Worm (Caenorhabditis elegans) whole organism, late embryonic: ENCODE results near the gene tre-3.

Experiments
- C08G9.2 ChIP-seq: sonication (generic microtip); optimal IDR thresholded peaks from 2 replicates; lab custom pipeline; 2016; ENCODE audit warnings: mild to moderate bottlenecking, missing genetic modification characterization, moderate library complexity, missing compliant biosample characterization
- F13H6.1 ChIP-seq: sonication (generic microtip); optimal IDR thresholded peaks from 2 replicates; lab custom pipeline; 2016; ENCODE audit warnings: missing genetic modification characterization, missing compliant biosample characterization
- K02D7.2 ChIP-seq: sonication (generic microtip); optimal IDR thresholded peaks from 2 replicates; lab custom pipeline; 2017; ENCODE audit warnings: mild to moderate bottlenecking, missing genetic modification characterization, missing compliant biosample characterization
- K09A11.1 ChIP-seq: sonication (generic microtip); optimal IDR thresholded peaks from 2 replicates; lab custom pipeline; 2017; ENCODE audit warnings: antibody characterized with exemption, mild to moderate bottlenecking, missing genetic modification characterization, missing compliant biosample characterization; ENCODE audit not compliant: insufficient read depth
- T23F11.4 ChIP-seq: fragments of 200-800 bp; sonication (Bioruptor generic); optimal IDR thresholded peaks from 2 replicates; lab custom pipeline; 2018; ENCODE audit warnings: mild to moderate bottlenecking, missing genetic modification characterization, missing compliant biosample characterization
- Y22D7AL.16 ChIP-seq: sonication (generic microtip); optimal IDR thresholded peaks from 2 replicates; lab custom pipeline; 2016; ENCODE audit warnings: missing genetic modification characterization, missing compliant biosample characterization
- ahr-1 ChIP-seq: sonication (generic microtip); optimal IDR thresholded peaks from 2 replicates; lab custom pipeline; 2016; ENCODE audit warnings: missing genetic modification characterization, missing compliant biosample characterization
- ama-1 ChIP-seq: fragments of 150-350 bp; optimal IDR thresholded peaks from 2 replicates; lab custom pipeline; 2014
- ceh-18 ChIP-seq: sonication (generic microtip); optimal IDR thresholded peaks from 2 replicates; lab custom pipeline; 2016; ENCODE audit warnings: missing genetic modification characterization, missing compliant biosample characterization
- ceh-19 ChIP-seq: fragments of 200-800 bp; sonication (Bioruptor generic); optimal IDR thresholded peaks from 2 replicates; lab custom pipeline; 2018; ENCODE audit warnings: mild to moderate bottlenecking, missing genetic modification characterization, missing compliant biosample characterization
- ceh-30 ChIP-seq: fragments of 150-350 bp; optimal IDR thresholded peaks from 2 replicates; lab custom pipeline; 2014; ENCODE audit warnings: missing biosample characterization, missing genetic modification characterization
- ceh-31 ChIP-seq: sonication (generic microtip); optimal IDR thresholded peaks from 2 replicates; lab custom pipeline; 2016; ENCODE audit warnings: missing genetic modification characterization, missing compliant biosample characterization
- ceh-34 ChIP-seq: sonication (generic microtip); optimal IDR thresholded peaks from 2 replicates; lab custom pipeline; 2016; ENCODE audit warnings: mild to moderate bottlenecking, missing genetic modification characterization, missing compliant biosample characterization
- ceh-45 ChIP-seq: fragments of 200-800 bp; sonication (Bioruptor generic); IDR thresholded peaks from 2 replicates; pipeline ENCODE4 v1.3.6; 2022; ENCODE audit warnings: missing genetic modification reagents, missing genetic modification characterization, missing compliant biosample characterization
- ceh-48 ChIP-seq: sonication (generic microtip); optimal IDR thresholded peaks from 2 replicates; lab custom pipeline; 2016; ENCODE audit warnings: missing genetic modification characterization, inconsistent platforms, missing compliant biosample characterization
- ceh-9 ChIP-seq: sonication (generic microtip); optimal IDR thresholded peaks from 2 replicates; lab custom pipeline; 2016; ENCODE audit warnings: mild to moderate bottlenecking, missing genetic modification characterization, inconsistent platforms, missing compliant biosample characterization
- che-1 ChIP-seq: sonication (generic microtip); optimal IDR thresholded peaks from 2 replicates; lab custom pipeline; 2016; ENCODE audit warnings: mild to moderate bottlenecking, missing genetic modification characterization, missing compliant biosample characterization
- dmd-4 ChIP-seq: sonication (generic microtip); optimal IDR thresholded peaks from 2 replicates; lab custom pipeline; 2016; ENCODE audit warnings: borderline replicate concordance, missing genetic modification characterization, missing compliant biosample characterization
- ets-4 ChIP-seq: sonication (generic microtip); optimal IDR thresholded peaks from 2 replicates; lab custom pipeline; 2016; ENCODE audit warnings: missing genetic modification characterization, missing compliant biosample characterization
- eyg-1 ChIP-seq: sonication (generic microtip); optimal IDR thresholded peaks from 2 replicates; lab custom pipeline; 2016; ENCODE audit warnings: missing genotype, missing genetic modification characterization, missing compliant biosample characterization
- fax-1 ChIP-seq: sonication (generic microtip); optimal IDR thresholded peaks from 2 replicates; lab custom pipeline; 2016; ENCODE audit warnings: missing genotype, missing genetic modification characterization, missing compliant biosample characterization
- fkh-6 ChIP-seq: sonication (generic microtip); optimal IDR thresholded peaks from 2 replicates; lab custom pipeline; 2016; ENCODE audit warnings: missing genetic modification characterization, missing compliant biosample characterization
- gmeb-2 ChIP-seq: sonication (generic microtip); optimal IDR thresholded peaks from 2 replicates; lab custom pipeline; 2016; ENCODE audit warnings: missing genetic modification characterization, inconsistent platforms, missing compliant biosample characterization
- hlh-30 ChIP-seq: sonication (generic microtip); optimal IDR thresholded peaks from 2 replicates; lab custom pipeline; 2017; ENCODE audit warnings: antibody characterized with exemption, missing genetic modification characterization, missing compliant biosample characterization; ENCODE audit not compliant: insufficient read depth
- lim-6 ChIP-seq: sonication (generic microtip); optimal IDR thresholded peaks from 2 replicates; lab custom pipeline; 2016; ENCODE audit warnings: missing genetic modification characterization, missing compliant biosample characterization
- madf-2 ChIP-seq: sonication (generic microtip); optimal IDR thresholded peaks from 2 replicates; lab custom pipeline; 2017; ENCODE audit warnings: missing genetic modification characterization, missing compliant biosample characterization
- nhr-232 ChIP-seq: sonication (generic microtip); optimal IDR thresholded peaks from 2 replicates; lab custom pipeline; 2016; ENCODE audit warnings: missing genetic modification characterization, missing compliant biosample characterization
- pat-9 ChIP-seq: fragments of 200-800 bp; sonication (Bioruptor generic); optimal IDR thresholded peaks from 2 replicates; lab custom pipeline; 2018; ENCODE audit warnings: mild to moderate bottlenecking, missing genetic modification characterization, moderate library complexity, missing compliant biosample characterization
- pha-2 ChIP-seq: sonication (generic microtip); optimal IDR thresholded peaks from 2 replicates; lab custom pipeline; 2017; ENCODE audit warnings: mild to moderate bottlenecking, missing genetic modification characterization, missing compliant biosample characterization
- pha-4 ChIP-seq: fragments of 150-350 bp; optimal IDR thresholded peaks from 2 replicates; lab custom pipeline; 2018; ENCODE audit warnings: missing biosample characterization, missing genetic modification reagents, missing genetic modification characterization
- pros-1 ChIP-seq: fragments of 150-350 bp; optimal IDR thresholded peaks from 2 replicates; lab custom pipeline; 2014; ENCODE audit warnings: missing biosample characterization, missing genetic modification reagents, missing genetic modification characterization
- ref-2 ChIP-seq: sonication (generic microtip); optimal IDR thresholded peaks from 2 replicates; lab custom pipeline; 2016; ENCODE audit warnings: missing genetic modification characterization, missing compliant biosample characterization
- rnt-1 ChIP-seq: sonication (generic microtip); optimal IDR thresholded peaks from 2 replicates; lab custom pipeline; 2016; ENCODE audit warnings: missing genetic modification characterization, missing compliant biosample characterization
- sox-2 ChIP-seq: fragments of 200-800 bp; sonication (Bioruptor generic); IDR thresholded peaks from 2 replicates; pipeline ENCODE4 v1.3.6; 2022; ENCODE audit warnings: missing genetic modification reagents, missing genetic modification characterization, missing compliant biosample characterization
- syd-9 ChIP-seq: sonication (generic microtip); optimal IDR thresholded peaks from 2 replicates; lab custom pipeline; 2016; ENCODE audit warnings: mild to moderate bottlenecking, missing genetic modification characterization, moderate library complexity, missing compliant biosample characterization
- tbx-7 ChIP-seq: sonication (generic microtip); optimal IDR thresholded peaks from 2 replicates; lab custom pipeline; 2016; ENCODE audit warnings: missing genotype, missing genetic modification characterization, missing compliant biosample characterization
- ttx-3 ChIP-seq: sonication (generic microtip); optimal IDR thresholded peaks from 2 replicates; lab custom pipeline; 2016; ENCODE audit warnings: missing genetic modification reagents, missing genetic modification characterization, missing compliant biosample characterization
- unc-3 ChIP-seq, 2 experiments: fragments of 200-800 bp in 1 of 2; sonication (Bioruptor generic) in 1 of 2; sonication (generic microtip) in 1 of 2; conservative IDR thresholded peaks in 1 of 2; optimal IDR thresholded peaks in 1 of 2; 2 replicates each; pipeline versions ENCODE4 v1.3.6 to Lab custom; 2016 to 2022; ENCODE audit warnings: missing compliant biosample characterization in 2 of 2, missing genetic modification characterization in 2 of 2, missing genetic modification reagents in 1 of 2
- unc-42 ChIP-seq: sonication (generic microtip); optimal IDR thresholded peaks from 2 replicates; lab custom pipeline; 2016; ENCODE audit warnings: missing genotype, missing genetic modification characterization, missing compliant biosample characterization
- unc-55 ChIP-seq: sonication (generic microtip); optimal IDR thresholded peaks from 2 replicates; lab custom pipeline; 2017; ENCODE audit warnings: missing biosample characterization, missing genetic modification reagents, missing genetic modification characterization
- unc-86 ChIP-seq: sonication (generic microtip); optimal IDR thresholded peaks from 2 replicates; lab custom pipeline; 2016; ENCODE audit warnings: missing genetic modification characterization, missing compliant biosample characterization
- zip-5 ChIP-seq: sonication (generic microtip); optimal IDR thresholded peaks from 2 replicates; lab custom pipeline; 2016; ENCODE audit warnings: missing genetic modification characterization, missing compliant biosample characterization

The tre-3 gene

ce11 chrV:11739820-11740219 lies 24.1 kb upstream of the tre-3 start, which contains the start of gene T04F3.1:
Gene T04F3.1, plus strand, starts transcription at chrV:11740065.
- TF ChIP-seq pros-1 (tag; lab: Kevin White, UChicago) (no peak), ttx-3 (tag; lab: Kevin White, UChicago) (no peak), F13H6.1 (no peak), ets-4 (tag; lab: Kevin White, UChicago) (no peak), unc-3 (GFP tag; conservative IDR thresholded peaks at IDR 0.05; lab: Robert Waterston, UW) (no peak), unc-3 (tag; optimal IDR thresholded peaks at IDR 0.05; lab: Kevin White, UChicago) (no peak), pha-4 (tag; lab: Kevin White, UChicago) (no peak), Y22D7AL.16 (tag; lab: Kevin White, UChicago) (no peak), ama-1 (no peak), ceh-34 (tag; lab: Kevin White, UChicago) (no peak), ceh-19 (GFP tag; lab: Kevin White, UChicago) (no peak), C08G9.2 (tag; lab: Kevin White, UChicago) (no peak), madf-2 (no peak), dmd-4 (no peak), ahr-1 (tag; lab: Kevin White, UChicago) (no peak), lim-6 (tag; lab: Kevin White, UChicago) (no peak), che-1 (tag; lab: Kevin White, UChicago) (no peak), ceh-45 (GFP tag; lab: Robert Waterston, UW) (no peak), sox-2 (GFP tag; lab: Robert Waterston, UW) (no peak), ceh-31 (no peak)

DNA sequence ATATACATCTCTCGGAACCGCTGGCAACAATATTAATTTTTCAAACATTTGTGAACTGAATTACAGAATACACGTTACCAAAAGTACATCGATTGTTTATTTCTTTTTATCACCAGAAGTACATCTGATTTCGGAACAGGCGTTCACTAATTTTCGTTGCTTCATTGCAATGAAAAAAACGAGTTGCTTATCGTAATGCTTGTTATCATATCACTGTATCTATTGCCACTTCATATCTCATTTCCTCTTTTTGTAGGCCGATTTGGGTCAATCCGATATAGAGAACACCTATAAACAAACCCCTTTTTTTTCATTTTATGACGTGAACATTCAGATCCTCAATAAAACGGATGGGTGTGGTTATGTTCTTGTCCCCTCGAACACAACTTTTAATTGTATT lies 21.6 kb upstream of the tre-3 start:
- TF ChIP-seq F13H6.1 (no peak), sox-2 (GFP tag; lab: Robert Waterston, UW) (no peak), madf-2 (no peak)

- TF ChIP-seq pat-9 (tag; lab: Kevin White, UChicago), result no peak
- no peak for TF ChIP-seq pha-2
- TF ChIP-seq K02D7.2 (tag; lab: Kevin White, UChicago), result no peak
- TF ChIP-seq ceh-48, result no peak
- TF ChIP-seq syd-9 (tag; lab: Kevin White, UChicago), result no peak
- no peak for TF ChIP-seq ceh-45 (GFP tag; lab: Robert Waterston, UW)
- no peak for TF ChIP-seq eyg-1 (tag; lab: Kevin White, UChicago)
- no peak for TF ChIP-seq tbx-7 (tag; lab: Kevin White, UChicago)
- TF ChIP-seq K09A11.1 (tag; lab: Kevin White, UChicago), result no peak
- no peak for TF ChIP-seq ceh-30 (tag; lab: Kevin White, UChicago)
- no peak for TF ChIP-seq hlh-30 (tag; lab: Kevin White, UChicago)
- no peak for TF ChIP-seq dmd-4
- no peak for TF ChIP-seq ceh-31
- TF ChIP-seq nhr-232 (tag; lab: Kevin White, UChicago), result no peak
- no peak for TF ChIP-seq ceh-9 (tag; lab: Kevin White, UChicago)
- no peak for TF ChIP-seq ahr-1 (tag; lab: Kevin White, UChicago)
Observed at ce11 chrV:11736896-11737295, 21.2 kb upstream of the tre-3 start, which contains the start of gene spe-42. Gene spe-42, minus strand, starts transcription at chrV:11736996.

ce11 chrV:11733460-11733859 lies 17.8 kb upstream of the tre-3 start, which contains the start of gene npp-22:
Gene npp-22, minus strand, starts transcription at chrV:11733472.
- TF ChIP-seq unc-42 (tag; lab: Kevin White, UChicago) (peak; percentile 30), ttx-3 (tag; lab: Kevin White, UChicago) (no peak), ceh-31 (peak; percentile 14), zip-5 (no peak), unc-55 (peak; percentile 9)

ce11 chrV:11732049-11732448 lies 16.3 kb upstream of the tre-3 start:
- TF ChIP-seq rnt-1 (tag; lab: Kevin White, UChicago), result no peak
- TF ChIP-seq zip-5, result no peak
- TF ChIP-seq T23F11.4 (GFP tag; lab: Kevin White, UChicago), result no peak
- no peak for TF ChIP-seq ceh-18 (tag; lab: Kevin White, UChicago)
- TF ChIP-seq pha-2, result no peak
- TF ChIP-seq fkh-6, result no peak
- TF ChIP-seq ref-2 (tag; lab: Kevin White, UChicago), result no peak
- no peak for TF ChIP-seq K02D7.2 (tag; lab: Kevin White, UChicago)
- no peak for TF ChIP-seq fax-1
- TF ChIP-seq unc-86 (tag; lab: Kevin White, UChicago), result no peak
- TF ChIP-seq K09A11.1 (tag; lab: Kevin White, UChicago), result no peak
- TF ChIP-seq ceh-31, result no peak
- no peak for TF ChIP-seq gmeb-2 (tag; lab: Kevin White, UChicago)
- no peak for TF ChIP-seq unc-42 (tag; lab: Kevin White, UChicago)
- no peak for TF ChIP-seq pat-9 (tag; lab: Kevin White, UChicago)
